Fruit fly (Drosophila melanogaster) whole organism, pupa: ENCODE measurements around the gene CG4496.

Experiments used
- CG10348 ChIP-seq: fragments of 200-800 bp; sonication (Bioruptor generic); IDR thresholded peaks from 2 replicates; pipeline ENCODE4 v1.3.6; 2022; ENCODE audit warnings: missing biosample characterization, missing genetic modification characterization
- CG12605 ChIP-seq: fragments of 200-800 bp; sonication (Bioruptor generic); IDR thresholded peaks from 2 replicates; pipeline ENCODE4 v1.3.6; 2022; ENCODE audit warnings: missing biosample characterization, missing genetic modification characterization
- CG13204 ChIP-seq: fragments of 200-800 bp; sonication (Bioruptor generic); optimal IDR thresholded peaks from 2 replicates; lab custom pipeline; 2018; ENCODE audit warnings: missing biosample characterization, mild to moderate bottlenecking, missing genetic modification characterization, moderate library complexity
- CG14655 ChIP-seq: fragments of 200-800 bp; sonication (Bioruptor generic); optimal IDR thresholded peaks from 3 replicates; lab custom pipeline; 2017; ENCODE audit warnings: mild to moderate bottlenecking, missing biosample characterization, missing genetic modification reagents, missing genetic modification characterization
- CG15710 ChIP-seq: fragments of 200-800 bp; sonication (Bioruptor generic); optimal IDR thresholded peaks from 2 replicates; lab custom pipeline; 2018; ENCODE audit warnings: missing biosample characterization, mild to moderate bottlenecking, missing genetic modification characterization, moderate library complexity
- CG17806 ChIP-seq: fragments of 200-800 bp; sonication (Bioruptor generic); optimal IDR thresholded peaks from 2 replicates; lab custom pipeline; 2018; ENCODE audit warnings: missing biosample characterization, mild to moderate bottlenecking, missing genetic modification characterization, moderate library complexity
- CG32121 ChIP-seq: fragments of 200-800 bp; sonication (Bioruptor generic); IDR thresholded peaks from 2 replicates; pipeline ENCODE4 v1.3.6; 2022; ENCODE audit warnings: missing biosample characterization, missing genetic modification characterization
- CG34367 ChIP-seq: fragments of 200-800 bp; sonication (Bioruptor generic); optimal IDR thresholded peaks from 2 replicates; lab custom pipeline; 2018; ENCODE audit warnings: missing biosample characterization, mild to moderate bottlenecking, missing genetic modification characterization
- CG4496 ChIP-seq: fragments of 200-800 bp; sonication (Bioruptor generic); IDR thresholded peaks from 3 replicates; pipeline ENCODE4 v1.3.6; 2022; ENCODE audit warnings: missing biosample characterization, missing genetic modification characterization
- CG8159 ChIP-seq: fragments of 200-800 bp; sonication (Bioruptor generic); optimal IDR thresholded peaks from 3 replicates; lab custom pipeline; 2018; ENCODE audit warnings: missing biosample characterization, mild to moderate bottlenecking, missing genetic modification characterization, moderate library complexity
- CG8301 ChIP-seq: fragments of 200-800 bp; sonication (Bioruptor generic); optimal IDR thresholded peaks from 2 replicates; lab custom pipeline; 2018; ENCODE audit warnings: missing biosample characterization, mild to moderate bottlenecking, missing genetic modification characterization
- CG9948 ChIP-seq: fragments of 200-800 bp; sonication (Bioruptor generic); optimal IDR thresholded peaks from 2 replicates; lab custom pipeline; 2018; ENCODE audit warnings: missing biosample characterization, mild to moderate bottlenecking, missing genetic modification characterization, moderate library complexity
- D1 ChIP-seq: fragments of 200-800 bp; sonication (Bioruptor generic); optimal IDR thresholded peaks from 2 replicates; lab custom pipeline; 2018; ENCODE audit warnings: missing biosample characterization, mild to moderate bottlenecking, missing genetic modification characterization, moderate library complexity
- EcR ChIP-seq: fragments of 200-800 bp; sonication (Bioruptor generic); optimal IDR thresholded peaks from 3 replicates; lab custom pipeline; 2019; ENCODE audit warnings: missing biosample characterization, missing genetic modification characterization, mild to moderate bottlenecking, moderate library complexity, missing genetic modification reagents
- Ets98B ChIP-seq: fragments of 200-800 bp; sonication (Bioruptor generic); IDR thresholded peaks from 2 replicates; pipeline ENCODE4 v1.3.6; 2022; ENCODE audit warnings: missing biosample characterization, missing genetic modification characterization
- Pif1A ChIP-seq: fragments of 200-800 bp; sonication (Bioruptor generic); optimal IDR thresholded peaks from 3 replicates; lab custom pipeline; 2016; ENCODE audit warnings: missing biosample characterization, missing genetic modification characterization
- Pif1B ChIP-seq: fragments of 200-800 bp; sonication (Bioruptor generic); optimal IDR thresholded peaks from 3 replicates; lab custom pipeline; 2016; ENCODE audit warnings: missing biosample characterization, missing genetic modification characterization
- Snoo ChIP-seq: fragments of 200-800 bp; sonication (Bioruptor generic); optimal IDR thresholded peaks from 3 replicates; lab custom pipeline; 2017; ENCODE audit warnings: missing biosample characterization, mild to moderate bottlenecking, missing genetic modification characterization, inconsistent platforms
- fd96Ca ChIP-seq: fragments of 200-800 bp; sonication (Bioruptor generic); IDR thresholded peaks from 3 replicates; pipeline ENCODE4 v1.3.6; 2022; ENCODE audit warnings: missing biosample characterization, missing genetic modification characterization
- gl ChIP-seq: fragments of 200-800 bp; sonication (Bioruptor generic); optimal IDR thresholded peaks from 2 replicates; lab custom pipeline; 2018; ENCODE audit warnings: missing biosample characterization, mild to moderate bottlenecking, missing genetic modification characterization

CG4496 gene

dm6 chr2L:7219172-7219571 lies 29.4 kb upstream of the CG4496 start:
- no peak for TF ChIP-seq CG10348 (GFP tag; lab: Robert Waterston, UW)
- TF ChIP-seq Ets98B (GFP tag; lab: Robert Waterston, UW), result no peak
- TF ChIP-seq CG4496, result peak; percentile 8; the same call in 2 of the 3 replicates
- no peak for TF ChIP-seq CG13204 (GFP tag; lab: Kevin White, UChicago)
- TF ChIP-seq CG14655 (GFP tag; lab: Kevin White, UChicago), result peak; percentile 6
- TF ChIP-seq gl (tag; lab: Kevin White, UChicago), result no peak
- TF ChIP-seq CG8301 (tag; lab: Kevin White, UChicago), result peak; percentile 5
- no peak for TF ChIP-seq CG15710 (tag; lab: Kevin White, UChicago)
- no peak for TF ChIP-seq CG17806
- no peak for TF ChIP-seq fd96Ca (GFP tag; lab: Robert Waterston, UW)
- TF ChIP-seq Snoo, result no peak
- no peak for TF ChIP-seq CG34367 (tag; lab: Kevin White, UChicago)
- TF ChIP-seq EcR (GFP tag; lab: Kevin White, UChicago), result no peak
- TF ChIP-seq CG32121, result no peak

- TF ChIP-seq Snoo, result no peak
- TF ChIP-seq D1, result no peak
- no peak for TF ChIP-seq CG8301 (tag; lab: Kevin White, UChicago)
- TF ChIP-seq CG8159 (tag; lab: Kevin White, UChicago), result no peak
- no peak for TF ChIP-seq CG10348 (GFP tag; lab: Robert Waterston, UW)
- no peak for TF ChIP-seq CG34367 (tag; lab: Kevin White, UChicago)
- no peak; the same call in 2 of the 3 replicates for TF ChIP-seq CG4496
- no peak for TF ChIP-seq CG9948 (tag; lab: Kevin White, UChicago)
These were observed 28.1 kb upstream of the CG4496 start for dm6 chr2L:7217931-7218330.

- TF ChIP-seq CG4496 (0 out of 3 replicates have a peak, but pooled peaks have one; percentile 34), CG10348 (GFP tag; lab: Robert Waterston, UW) (no peak), EcR (GFP tag; lab: Kevin White, UChicago) (peak; percentile 6), fd96Ca (GFP tag; lab: Robert Waterston, UW) (no peak)
- TF ChIP-seq, all 21 proteins: peak for 2
These were observed 27.2 kb upstream of the CG4496 start for dm6 chr2L:7217059-7217458.

- TF ChIP-seq CG12605 (GFP tag; lab: Robert Waterston, UW) (no peak), CG14655 (GFP tag; lab: Kevin White, UChicago) (no peak), EcR (GFP tag; lab: Kevin White, UChicago) (no peak), Snoo (no peak), CG17806 (no peak), Pif1B (GFP tag; lab: Kevin White, UChicago) (no peak), CG34367 (tag; lab: Kevin White, UChicago) (no peak), D1 (no peak), CG10348 (GFP tag; lab: Robert Waterston, UW) (no peak)
These were observed 26.5 kb upstream of the CG4496 start for dm6 chr2L:7216272-7216671.

- TF ChIP-seq CG14655 (GFP tag; lab: Kevin White, UChicago) (no peak), CG9948 (tag; lab: Kevin White, UChicago) (no peak), CG8301 (tag; lab: Kevin White, UChicago) (no peak), CG4496 (no peak; the same call in 2 of the 3 replicates), Snoo (no peak), EcR (GFP tag; lab: Kevin White, UChicago) (no peak)
These were observed 25.8 kb upstream of the CG4496 start for dm6 chr2L:7215657-7216056.

dm6 chr2L:7214885-7215284 lies 25.1 kb upstream of the CG4496 start:
- TF ChIP-seq CG8301 (tag; lab: Kevin White, UChicago) (no peak), Pif1B (GFP tag; lab: Kevin White, UChicago) (no peak), Pif1A (GFP tag; lab: Kevin White, UChicago) (no peak), EcR (GFP tag; lab: Kevin White, UChicago) (no peak), CG34367 (tag; lab: Kevin White, UChicago) (no peak), CG10348 (GFP tag; lab: Robert Waterston, UW) (no peak), CG15710 (tag; lab: Kevin White, UChicago) (no peak), CG17806 (no peak), CG8159 (tag; lab: Kevin White, UChicago) (no peak), CG4496 (no peak), CG14655 (GFP tag; lab: Kevin White, UChicago) (no peak)

- TF ChIP-seq CG4496 (0 out of 3 replicates have a peak, but pooled peaks have one; percentile 51), gl (tag; lab: Kevin White, UChicago) (no peak)
- TF ChIP-seq, all 21 proteins: peak for 1
These were observed 23.7 kb upstream of the CG4496 start for dm6 chr2L:7213532-7213931.

dm6 chr2L:7207660-7208059 lies 17.9 kb upstream of the CG4496 start:
- TF ChIP-seq EcR (GFP tag; lab: Kevin White, UChicago) (peak; percentile 16), CG4496 (peak; percentile 51; the same call in 1 of the 3 replicates), gl (tag; lab: Kevin White, UChicago) (peak; percentile 69), fd96Ca (GFP tag; lab: Robert Waterston, UW) (no peak; the same call in 2 of the 3 replicates), CG32121 (0 out of 2 replicates have a peak, but pooled peaks have one; percentile 19), CG17806 (peak; percentile 11), Ets98B (GFP tag; lab: Robert Waterston, UW) (no peak)
